Fruit fly (Drosophila melanogaster) Kc167 (cell line): ENCODE measurements around the gene CG14006.

Experiments
- h ChIP-seq: fragments of >200 bp; optimal IDR thresholded peaks from 3 replicates; lab custom pipeline; 2018; ENCODE audit warnings: missing external identifiers
- insv ChIP-seq: fragments of >200 bp; optimal IDR thresholded peaks from 3 replicates; lab custom pipeline; 2018; ENCODE audit warnings: missing external identifiers
- ttk ChIP-seq: sonication (Bioruptor generic); optimal IDR thresholded peaks from 2 replicates; lab custom pipeline; 2017; ENCODE audit warnings: missing external identifiers

- TF ChIP-seq insv (lab: Kevin White, UChicago) (no peak), ttk (no peak), h (no peak)
Measured at dm6 chr2L:5748188-5748587, 19.6 kb upstream of the CG14006 start.
